Worm (Caenorhabditis elegans) whole organism, mixed stage, embryonic: ENCODE data around the gene nhr-159.

Source experiments
- M03D4.4 ChIP-seq: sonication (generic microtip); optimal IDR thresholded peaks from 2 replicates; lab custom pipeline; 2017; ENCODE audit warnings: mild to moderate bottlenecking, missing genetic modification characterization, missing compliant biosample characterization
- bed-3 ChIP-seq: fragments of 200-800 bp; sonication (Bioruptor generic); optimal IDR thresholded peaks from 3 replicates; lab custom pipeline; 2018; ENCODE audit warnings: mild to moderate bottlenecking, missing genetic modification characterization, moderate library complexity, missing compliant biosample characterization
- blmp-1 ChIP-seq: fragments of 150-350 bp; optimal IDR thresholded peaks from 2 replicates; lab custom pipeline; 2014; ENCODE audit warnings: missing biosample characterization, missing genetic modification characterization
- ceh-39 ChIP-seq: fragments of 150-350 bp; optimal IDR thresholded peaks from 2 replicates; lab custom pipeline; 2014; ENCODE audit warnings: missing biosample characterization, missing genetic modification characterization
- ceh-43 ChIP-seq: fragments of 200-800 bp; sonication (Bioruptor generic); optimal IDR thresholded peaks from 2 replicates; lab custom pipeline; 2018; ENCODE audit warnings: mild to moderate bottlenecking, missing genetic modification characterization, moderate library complexity, missing compliant biosample characterization
- ceh-83 ChIP-seq: fragments of 200-800 bp; sonication (Bioruptor generic); optimal IDR thresholded peaks from 2 replicates; lab custom pipeline; 2018; ENCODE audit warnings: mild to moderate bottlenecking, missing genetic modification characterization, missing compliant biosample characterization
- ces-1 ChIP-seq: fragments of 150-350 bp; optimal IDR thresholded peaks from 2 replicates; lab custom pipeline; 2014; ENCODE audit warnings: missing biosample characterization, missing genetic modification reagents, missing genetic modification characterization
- cnd-1 ChIP-seq: fragments of 200-800 bp; sonication (Bioruptor generic); optimal IDR thresholded peaks from 2 replicates; lab custom pipeline; 2018; ENCODE audit warnings: mild to moderate bottlenecking, missing genetic modification characterization, missing compliant biosample characterization
- drap-1 ChIP-seq: fragments of 200-800 bp; sonication (Bioruptor generic); optimal IDR thresholded peaks from 3 replicates; lab custom pipeline; 2018; ENCODE audit warnings: mild to moderate bottlenecking, missing genetic modification characterization, missing compliant biosample characterization
- flh-1 ChIP-seq: fragments of 200-800 bp; sonication (Bioruptor generic); optimal IDR thresholded peaks from 2 replicates; lab custom pipeline; 2018; ENCODE audit warnings: mild to moderate bottlenecking, missing genetic modification characterization, moderate library complexity, missing compliant biosample characterization
- ham-2 ChIP-seq: fragments of 200-800 bp; sonication (Bioruptor generic); optimal IDR thresholded peaks from 2 replicates; lab custom pipeline; 2018; ENCODE audit warnings: mild to moderate bottlenecking, missing genetic modification characterization, missing compliant biosample characterization
- lin-13 ChIP-seq: fragments of 150-350 bp; optimal IDR thresholded peaks from 2 replicates; lab custom pipeline; 2014; ENCODE audit warnings: missing biosample characterization, missing genetic modification characterization
- lsy-2 ChIP-seq: fragments of 150-350 bp; optimal IDR thresholded peaks from 2 replicates; lab custom pipeline; 2014; ENCODE audit warnings: missing biosample characterization, missing genetic modification characterization
- mab-5 ChIP-seq: fragments of 150-350 bp; optimal IDR thresholded peaks from 2 replicates; lab custom pipeline; 2014; ENCODE audit warnings: missing biosample characterization, missing genetic modification characterization
- mep-1 ChIP-seq: fragments of 150-350 bp; optimal IDR thresholded peaks from 2 replicates; lab custom pipeline; 2017; ENCODE audit warnings: missing biosample characterization, missing genetic modification reagents, missing genetic modification characterization, inconsistent platforms
- mls-2 ChIP-seq: sonication (generic microtip); optimal IDR thresholded peaks from 2 replicates; lab custom pipeline; 2016; ENCODE audit warnings: mild to moderate bottlenecking, missing genetic modification characterization, moderate library complexity, missing compliant biosample characterization
- nhr-12 ChIP-seq: fragments of 150-350 bp; optimal IDR thresholded peaks from 2 replicates; lab custom pipeline; 2014; ENCODE audit warnings: missing biosample characterization, missing genetic modification characterization
- nhr-2 ChIP-seq: fragments of 150-350 bp; optimal IDR thresholded peaks from 2 replicates; lab custom pipeline; 2014; ENCODE audit warnings: missing biosample characterization, missing genetic modification characterization
- nhr-237 ChIP-seq: fragments of 150-350 bp; optimal IDR thresholded peaks from 2 replicates; lab custom pipeline; 2014; ENCODE audit warnings: missing biosample characterization, missing genetic modification characterization
- nhr-28 ChIP-seq: fragments of 150-350 bp; optimal IDR thresholded peaks from 2 replicates; lab custom pipeline; 2014; ENCODE audit warnings: missing biosample characterization, missing genetic modification characterization
- nhr-76 ChIP-seq: sonication (generic microtip); optimal IDR thresholded peaks from 2 replicates; lab custom pipeline; 2017; ENCODE audit warnings: missing biosample characterization, missing genetic modification characterization
- pha-4 ChIP-seq: fragments of 150-350 bp; optimal IDR thresholded peaks from 2 replicates; lab custom pipeline; 2018; ENCODE audit warnings: missing biosample characterization, missing genetic modification reagents, missing genetic modification characterization
- sem-2 ChIP-seq: fragments of 200-800 bp; sonication (Bioruptor generic); optimal IDR thresholded peaks from 2 replicates; lab custom pipeline; 2018; ENCODE audit warnings: mild to moderate bottlenecking, missing genetic modification characterization, missing compliant biosample characterization
- snpc-4 ChIP-seq: fragments of 150-350 bp; optimal IDR thresholded peaks from 2 replicates; lab custom pipeline; 2014; ENCODE audit warnings: missing biosample characterization, missing genetic modification characterization
- sptf-1 ChIP-seq: sonication (generic microtip); optimal IDR thresholded peaks from 2 replicates; lab custom pipeline; 2017; ENCODE audit warnings: mild to moderate bottlenecking, missing genetic modification characterization, moderate library complexity, missing compliant biosample characterization
- tbx-8 ChIP-seq: fragments of 200-800 bp; sonication (Bioruptor generic); optimal IDR thresholded peaks from 2 replicates; lab custom pipeline; 2018; ENCODE audit warnings: mild to moderate bottlenecking, missing genetic modification characterization, moderate library complexity, missing compliant biosample characterization
- unc-120 ChIP-seq: sonication (generic microtip); optimal IDR thresholded peaks from 2 replicates; lab custom pipeline; 2017; ENCODE audit warnings: missing genetic modification characterization, missing compliant biosample characterization; ENCODE audit not compliant: poor library complexity, severe bottlenecking
- unc-39 ChIP-seq: fragments of 150-350 bp; optimal IDR thresholded peaks from 2 replicates; lab custom pipeline; 2014; ENCODE audit warnings: missing biosample characterization, missing genetic modification characterization
- unc-62 ChIP-seq: fragments of 150-350 bp; optimal IDR thresholded peaks from 2 replicates; lab custom pipeline; 2014; ENCODE audit warnings: missing biosample characterization, missing genetic modification reagents, missing genetic modification characterization
- zip-8 ChIP-seq: fragments of 150-350 bp; optimal IDR thresholded peaks from 2 replicates; lab custom pipeline; 2014; ENCODE audit warnings: missing biosample characterization, missing genetic modification characterization

The nhr-159 gene

DNA sequence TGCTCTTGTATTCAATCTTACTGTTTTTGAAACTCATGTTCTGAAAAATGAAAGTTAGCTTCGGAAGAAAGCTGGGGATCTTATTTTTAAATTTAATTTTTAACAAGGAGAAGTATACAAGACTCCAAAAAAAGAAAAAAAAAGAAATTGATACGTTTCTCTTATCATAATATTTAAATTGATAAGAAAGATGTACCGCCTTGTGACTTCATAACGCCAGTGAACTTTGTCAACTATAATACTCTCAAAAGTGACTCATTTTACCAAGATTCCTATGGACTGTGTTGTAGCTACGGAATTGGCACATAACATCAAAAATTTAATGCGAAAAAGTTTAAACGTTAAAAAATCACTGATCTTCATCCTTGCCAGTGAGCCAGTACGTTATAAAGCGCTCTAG is 26.4 kb downstream of the nhr-159 start:
- TF ChIP-seq lsy-2 (tag; lab: Kevin White, UChicago) (no peak), mls-2 (tag; lab: Kevin White, UChicago) (no peak), sem-2 (GFP tag; lab: Kevin White, UChicago) (no peak), mep-1 (tag; lab: Kevin White, UChicago) (no peak), flh-1 (GFP tag; lab: Kevin White, UChicago) (no peak), blmp-1 (tag; lab: Kevin White, UChicago) (no peak), ceh-43 (no peak), zip-8 (tag; lab: Kevin White, UChicago) (no peak), bed-3 (no peak), snpc-4 (no peak), nhr-12 (tag; lab: Kevin White, UChicago) (no peak), nhr-237 (tag; lab: Kevin White, UChicago) (no peak), ham-2 (GFP tag; lab: Kevin White, UChicago) (no peak), unc-62 (GFP tag; lab: Kevin White, UChicago) (no peak), nhr-76 (tag; lab: Kevin White, UChicago) (no peak), unc-120 (tag; lab: Kevin White, UChicago) (no peak)

DNA sequence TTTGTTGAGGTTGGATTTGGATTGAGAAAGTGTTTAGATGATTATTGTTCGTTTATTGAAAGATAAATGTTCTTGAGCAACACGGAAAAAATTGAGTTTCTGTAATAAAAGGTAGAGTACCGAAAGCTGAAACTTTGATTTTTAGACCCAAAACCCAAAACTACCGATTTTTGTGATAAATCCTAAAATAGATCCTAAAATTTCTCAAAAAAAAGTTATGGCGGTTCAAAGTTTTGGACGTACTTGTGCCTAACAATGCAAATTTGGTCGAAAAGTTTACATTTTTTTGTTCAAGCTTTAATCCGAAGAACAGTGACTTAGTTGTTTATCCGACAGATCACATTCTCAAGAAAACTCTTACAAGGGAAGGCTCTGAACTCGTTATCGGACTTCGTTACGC is 30.9 kb downstream of the nhr-159 start, which contains the start of gene nhr-185:
Gene nhr-185 (minus strand): TSS at position 101 of the 400 bp plus-strand sequence.
- no peak for TF ChIP-seq unc-39 (tag; lab: Kevin White, UChicago)
- TF ChIP-seq nhr-237 (tag; lab: Kevin White, UChicago), result no peak
- no peak for TF ChIP-seq unc-120 (tag; lab: Kevin White, UChicago)
- TF ChIP-seq sptf-1 (tag; lab: Kevin White, UChicago), result no peak
- no peak for TF ChIP-seq snpc-4
- no peak for TF ChIP-seq tbx-8
- no peak for TF ChIP-seq lsy-2 (tag; lab: Kevin White, UChicago)
- TF ChIP-seq nhr-12 (tag; lab: Kevin White, UChicago), result no peak
- TF ChIP-seq nhr-76 (tag; lab: Kevin White, UChicago), result no peak
- no peak for TF ChIP-seq pha-4 (tag; lab: Kevin White, UChicago)
- TF ChIP-seq mab-5 (tag; lab: Kevin White, UChicago), result no peak
- TF ChIP-seq, all 35 proteins: peak for 0

DNA sequence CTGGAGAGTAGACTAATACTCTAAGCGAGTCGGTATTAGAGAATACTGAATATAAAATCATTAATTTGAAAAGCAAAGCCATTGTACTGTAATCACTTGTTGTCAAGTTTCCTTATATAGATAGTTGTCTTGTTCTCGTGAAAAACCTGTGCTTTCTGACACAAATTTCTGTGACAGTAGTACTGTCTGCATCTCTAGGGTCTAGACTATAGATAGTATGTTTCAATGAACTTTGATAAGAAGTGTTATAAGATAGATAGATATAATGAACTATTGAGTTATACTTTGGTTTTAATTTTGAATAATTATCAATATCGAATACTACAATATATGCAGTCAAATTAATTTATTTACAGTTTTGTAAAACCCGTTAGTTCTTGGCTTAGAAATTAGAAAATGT is 34.2 kb downstream of the nhr-159 start, which contains the start of gene ugt-32:
Gene ugt-32 (minus strand): TSS at position 82 of the 400 bp plus-strand sequence.
- TF ChIP-seq sem-2 (GFP tag; lab: Kevin White, UChicago) (no peak), ceh-83 (GFP tag; lab: Kevin White, UChicago) (no peak), cnd-1 (no peak), unc-120 (tag; lab: Kevin White, UChicago) (no peak), ces-1 (GFP tag; lab: Kevin White, UChicago) (no peak), nhr-2 (no peak), tbx-8 (no peak), lin-13 (tag; lab: Kevin White, UChicago) (no peak)

DNA sequence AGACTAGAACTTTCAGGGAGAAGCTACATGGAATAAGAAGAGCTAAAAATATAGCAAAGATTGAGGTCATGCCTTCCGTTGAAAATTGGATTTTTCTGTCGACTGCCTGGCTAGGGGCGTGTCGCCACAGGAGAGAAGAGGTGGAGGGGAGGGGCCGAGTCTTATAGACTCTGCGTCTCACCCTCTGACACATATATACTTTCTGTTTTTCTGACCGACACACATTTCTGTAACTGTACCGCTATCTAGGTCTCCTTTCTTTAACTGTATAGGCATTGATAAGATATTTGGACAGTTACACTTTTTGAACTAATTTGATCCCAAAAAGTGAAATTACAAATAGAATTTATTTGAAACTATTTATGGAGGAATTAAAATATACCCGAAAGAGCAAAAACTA is 36.7 kb downstream of the nhr-159 start:
- TF ChIP-seq mep-1 (tag; lab: Kevin White, UChicago) (no peak), mls-2 (tag; lab: Kevin White, UChicago) (no peak), snpc-4 (no peak), mab-5 (tag; lab: Kevin White, UChicago) (no peak)
- TF ChIP-seq, all 35 proteins: peak for 0

DNA sequence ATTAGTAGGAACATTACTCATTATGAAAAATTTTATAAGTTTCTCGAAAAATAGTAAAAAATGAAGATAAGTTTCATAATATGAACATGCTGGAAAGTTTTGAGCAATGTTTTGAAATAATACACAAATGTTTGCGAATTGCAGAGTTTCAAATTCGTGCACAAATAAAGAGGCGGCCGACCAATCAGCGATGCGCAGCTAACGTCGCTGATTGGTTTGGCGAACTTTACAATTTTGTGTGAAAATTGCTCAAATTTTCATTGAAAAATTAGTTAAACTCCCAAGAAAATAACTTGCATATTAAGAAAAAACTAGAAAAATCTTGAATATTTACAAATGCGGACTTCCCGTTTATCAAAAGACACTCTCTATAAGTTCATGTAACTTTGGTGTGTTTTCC is 45.5 kb downstream of the nhr-159 start:
- no peak for TF ChIP-seq ceh-83 (GFP tag; lab: Kevin White, UChicago)
- no peak for TF ChIP-seq cnd-1
- no peak for TF ChIP-seq pha-4 (tag; lab: Kevin White, UChicago)
- no peak for TF ChIP-seq sem-2 (GFP tag; lab: Kevin White, UChicago)
- no peak for TF ChIP-seq drap-1
- TF ChIP-seq mab-5 (tag; lab: Kevin White, UChicago), result no peak
- TF ChIP-seq M03D4.4 (tag; lab: Kevin White, UChicago), result no peak

DNA sequence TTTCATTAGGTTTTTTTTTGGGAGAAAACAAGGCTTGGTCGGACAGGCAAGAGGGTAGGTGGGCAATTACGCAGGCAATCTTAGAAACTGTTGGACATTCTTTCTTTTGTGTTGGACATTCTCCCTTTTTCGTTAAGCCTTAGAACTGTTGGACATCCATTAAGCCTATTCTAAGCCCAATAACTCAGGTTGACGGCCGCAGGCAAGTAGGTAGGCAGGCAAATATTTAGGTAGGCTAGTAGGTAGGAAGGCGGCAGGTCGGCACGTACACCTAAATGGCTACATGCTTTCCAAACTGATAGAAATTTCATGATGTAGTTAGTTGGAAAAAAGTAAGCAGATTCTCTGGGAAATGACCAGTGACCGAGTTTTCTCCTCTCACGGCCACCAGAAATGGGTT is 46.0 kb downstream of the nhr-159 start:
- TF ChIP-seq M03D4.4 (tag; lab: Kevin White, UChicago) (no peak), nhr-28 (tag; lab: Kevin White, UChicago) (no peak), blmp-1 (tag; lab: Kevin White, UChicago) (no peak), snpc-4 (no peak), lsy-2 (tag; lab: Kevin White, UChicago) (no peak), ceh-39 (no peak)
